Fruit fly (Drosophila melanogaster) S2 (cell line): ENCODE measurements around the gene eEF1alpha2.

ENCODE experiments used
- CG8478 ChIP-seq: fragments of >200 bp; optimal IDR thresholded peaks from 2 replicates; lab custom pipeline; 2018
- CTCF ChIP-seq, 2 experiments: fragments of >200 bp; optimal IDR thresholded peaks; 2 replicates each; lab custom pipeline; 2018

- TF ChIP-seq CTCF (optimal IDR thresholded peaks at IDR 0.05; lab: Kevin White, UChicago) (no peak), CG8478 (lab: Kevin White, UChicago) (no peak)
Measured at dm6 chr3R:31741278-31741677, 3.0 kb downstream of the eEF1alpha2 start.
